Fruit fly (Drosophila melanogaster) whole organism: ENCODE results near the gene Fic.

Source experiments
- CG8478 ChIP-seq: fragments of >200 bp; optimal IDR thresholded peaks from 2 replicates; lab custom pipeline; 2018; ENCODE audit warnings: inconsistent platforms
- Dll ChIP-seq: fragments of >200 bp; optimal IDR thresholded peaks from 2 replicates; lab custom pipeline; 2017
- EcR ChIP-seq, 2 experiments: fragments of >200 bp; optimal IDR thresholded peaks; 2 replicates each; lab custom pipeline; 2017; ENCODE audit warnings: missing biosample characterization in 2 of 2, missing genetic modification characterization in 2 of 2, missing genetic modification reagents in 2 of 2
- pan ChIP-seq: fragments of >200 bp; optimal IDR thresholded peaks from 2 replicates; lab custom pipeline; 2017
- psq ChIP-seq: fragments of >200 bp; optimal IDR thresholded peaks from 2 replicates; lab custom pipeline; 2017
- usp ChIP-seq: fragments of >200 bp; optimal IDR thresholded peaks from 2 replicates; lab custom pipeline; 2017; ENCODE audit warnings: missing biosample characterization, missing genetic modification characterization, mixed read lengths

The Fic gene

DNA sequence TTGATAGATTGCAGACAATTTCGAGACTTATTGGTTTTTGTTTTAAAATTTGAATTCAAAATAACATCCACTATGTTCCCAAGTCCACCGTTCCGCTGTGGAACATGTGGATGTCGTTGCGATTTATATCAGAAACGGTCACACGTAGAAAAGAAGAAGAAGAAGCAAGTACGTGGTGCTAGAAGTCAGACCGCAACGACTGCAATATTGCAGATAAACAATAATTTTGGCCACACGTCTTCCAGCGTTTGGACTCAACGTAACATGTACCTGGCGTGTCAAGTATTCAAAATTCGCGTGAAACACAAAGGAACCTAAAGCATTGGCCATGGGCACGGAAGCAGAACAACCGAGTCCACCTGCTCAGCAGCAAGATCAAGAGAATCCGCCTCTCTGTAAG lies at the start of gene Fic:
Gene Fic (plus strand): TSS at position 139 of the 400 bp plus-strand sequence.
- TF ChIP-seq Dll (no peak), psq (lab: Kevin White, UChicago) (no peak), pan (lab: Kevin White, UChicago) (no peak), EcR (GFP tag; optimal IDR thresholded peaks at IDR 0.05; lab: Kevin White, UChicago) (no peak), CG8478 (lab: Kevin White, UChicago) (no peak), usp (no peak)

DNA sequence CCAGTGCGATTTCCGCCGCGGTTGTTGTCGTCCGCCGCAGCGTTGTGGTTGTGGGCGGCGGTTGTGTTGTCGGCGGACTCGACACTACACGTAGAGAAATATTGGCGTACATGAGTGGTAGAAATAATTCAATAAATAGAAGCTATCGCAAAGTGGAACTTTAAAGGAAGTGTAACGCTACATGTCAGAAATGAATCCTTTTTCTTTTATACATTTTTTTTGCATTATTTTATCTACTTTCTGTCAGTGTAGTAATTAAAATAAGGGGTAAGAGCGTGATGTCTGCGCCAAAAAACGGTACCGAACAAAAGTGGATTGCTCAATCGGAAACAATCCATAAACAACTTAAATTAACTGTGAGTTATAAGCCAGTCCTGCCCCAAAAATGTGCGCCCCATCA lies 44.9 kb upstream of the Fic start:
- TF ChIP-seq psq (lab: Kevin White, UChicago) (no peak), CG8478 (lab: Kevin White, UChicago) (no peak), EcR (GFP tag; optimal IDR thresholded peaks at IDR 0.05; lab: Kevin White, UChicago) (no peak), usp (no peak)

DNA sequence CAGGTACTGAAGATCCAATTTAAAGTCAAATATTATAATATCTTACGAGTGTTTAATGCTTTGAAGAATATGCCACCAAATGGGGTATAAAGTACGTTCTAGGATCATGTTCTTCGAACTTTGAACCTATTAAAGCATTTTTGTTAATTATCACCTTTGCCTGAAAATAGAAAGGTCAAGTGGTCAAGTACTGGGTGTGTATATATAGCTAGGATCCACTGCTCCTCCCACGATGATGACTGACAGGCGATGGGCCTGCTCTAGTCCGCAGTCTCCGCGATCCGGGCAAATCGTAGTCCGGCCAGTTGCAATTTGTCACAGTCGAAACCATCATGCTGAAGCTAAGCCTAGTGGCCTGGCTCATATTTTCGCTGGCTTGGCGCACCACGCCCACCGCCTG lies 43.2 kb upstream of the Fic start, which contains the start of gene Nepl5:
Gene Nepl5 (plus strand): TSS at position 301 of the 400 bp plus-strand sequence.
- TF ChIP-seq usp = no peak

DNA sequence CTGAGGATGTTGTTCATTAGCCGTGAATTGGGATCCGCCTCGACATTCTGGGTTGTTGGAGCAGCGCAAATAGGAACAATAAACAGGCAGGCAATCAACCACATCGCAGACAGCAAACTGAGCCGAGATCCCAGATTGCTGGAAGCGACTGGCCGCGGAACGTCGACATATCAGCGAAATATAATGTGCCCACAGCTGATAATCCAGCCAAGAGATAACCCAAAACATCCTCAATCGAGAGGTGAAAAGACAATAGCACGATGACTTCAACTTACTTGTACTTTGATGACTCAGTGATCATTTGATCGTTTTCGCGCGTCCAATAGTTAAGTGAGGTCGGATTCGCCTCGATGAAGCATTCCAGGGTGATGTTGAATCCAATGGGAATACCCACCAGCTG lies 38.7 kb upstream of the Fic start, which contains the start of gene Nepl6:
Gene Nepl6 (minus strand): TSS at position 104 of the 400 bp plus-strand sequence.
- TF ChIP-seq Dll (no peak), CG8478 (lab: Kevin White, UChicago) (no peak), EcR (GFP tag; optimal IDR thresholded peaks at IDR 0.05; lab: Kevin White, UChicago) (no peak), usp (no peak), pan (lab: Kevin White, UChicago) (no peak), psq (lab: Kevin White, UChicago) (no peak)

DNA sequence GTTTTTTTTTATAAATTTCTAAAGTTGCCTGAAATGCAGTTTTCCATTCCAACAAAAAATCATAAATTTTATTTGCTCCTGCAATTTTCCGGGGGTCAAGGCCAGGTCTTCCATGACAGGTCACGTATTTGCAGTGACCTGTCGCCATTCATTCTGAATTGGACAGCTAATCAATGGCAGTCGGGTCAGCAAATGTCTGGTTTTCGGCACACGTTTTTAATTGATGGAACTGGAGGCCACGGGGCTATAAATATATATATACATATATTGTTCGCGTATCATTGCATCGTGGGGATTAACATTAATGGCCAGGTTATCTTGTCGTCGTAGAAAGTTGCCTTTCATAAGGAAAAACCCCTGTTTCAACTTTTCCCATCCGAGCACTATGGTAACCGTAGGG lies 37.1 kb upstream of the Fic start:
- TF ChIP-seq EcR (GFP tag; optimal IDR thresholded peaks at IDR 0.05; lab: Kevin White, UChicago) (no peak), usp (no peak), psq (lab: Kevin White, UChicago) (no peak), CG8478 (lab: Kevin White, UChicago) (no peak), pan (lab: Kevin White, UChicago) (no peak), Dll (no peak)

DNA sequence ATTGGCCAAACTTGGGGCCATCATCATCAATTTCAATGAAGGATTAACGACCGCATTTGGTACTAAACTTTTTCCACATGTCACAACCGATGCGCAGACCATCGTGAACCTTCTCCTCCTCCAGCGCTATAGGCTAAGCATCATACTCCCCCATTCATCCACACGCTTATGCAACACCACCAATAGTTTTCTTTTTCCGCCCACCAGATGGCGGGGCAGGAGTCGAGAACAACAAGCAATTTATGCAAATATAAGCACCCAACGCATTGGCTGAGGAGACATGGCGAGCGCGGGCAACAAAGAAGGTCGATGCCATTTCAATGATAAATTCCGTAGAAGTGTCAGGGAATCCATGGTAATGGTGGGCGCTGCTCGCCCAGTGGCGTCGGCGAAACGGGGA lies 32.7 kb upstream of the Fic start:
- TF ChIP-seq usp (no peak), EcR (GFP tag; optimal IDR thresholded peaks at IDR 0.05; lab: Kevin White, UChicago) (no peak), pan (lab: Kevin White, UChicago) (no peak), Dll (no peak), psq (lab: Kevin White, UChicago) (no peak), CG8478 (lab: Kevin White, UChicago) (no peak)

DNA sequence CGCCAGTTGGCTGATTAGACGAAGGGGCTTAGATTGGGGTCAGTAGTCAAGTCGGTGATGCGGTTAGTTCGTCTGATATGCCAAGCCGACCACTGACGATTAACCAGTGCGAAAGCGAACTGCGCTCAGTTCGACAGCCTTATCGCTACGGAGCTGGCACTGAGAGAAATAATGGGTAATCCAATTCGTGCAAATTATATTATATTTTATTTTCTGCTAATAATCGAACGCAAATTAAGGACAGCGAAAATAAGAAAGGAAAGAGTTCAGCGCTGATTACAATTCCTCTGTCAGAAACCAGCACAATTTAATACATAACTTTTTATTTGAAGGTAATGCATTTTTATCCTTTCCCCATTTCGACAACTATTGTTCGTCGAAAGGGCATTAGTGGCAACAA lies 27.0 kb upstream of the Fic start, which contains the start of gene CG42369:
Gene CG42369 (minus strand): TSS at position 101 of the 400 bp plus-strand sequence.
- TF ChIP-seq EcR (GFP tag; optimal IDR thresholded peaks at IDR 0.05; lab: Kevin White, UChicago) (no peak), Dll (no peak), pan (lab: Kevin White, UChicago) (no peak), usp (no peak), CG8478 (lab: Kevin White, UChicago) (no peak), psq (lab: Kevin White, UChicago) (no peak)

DNA sequence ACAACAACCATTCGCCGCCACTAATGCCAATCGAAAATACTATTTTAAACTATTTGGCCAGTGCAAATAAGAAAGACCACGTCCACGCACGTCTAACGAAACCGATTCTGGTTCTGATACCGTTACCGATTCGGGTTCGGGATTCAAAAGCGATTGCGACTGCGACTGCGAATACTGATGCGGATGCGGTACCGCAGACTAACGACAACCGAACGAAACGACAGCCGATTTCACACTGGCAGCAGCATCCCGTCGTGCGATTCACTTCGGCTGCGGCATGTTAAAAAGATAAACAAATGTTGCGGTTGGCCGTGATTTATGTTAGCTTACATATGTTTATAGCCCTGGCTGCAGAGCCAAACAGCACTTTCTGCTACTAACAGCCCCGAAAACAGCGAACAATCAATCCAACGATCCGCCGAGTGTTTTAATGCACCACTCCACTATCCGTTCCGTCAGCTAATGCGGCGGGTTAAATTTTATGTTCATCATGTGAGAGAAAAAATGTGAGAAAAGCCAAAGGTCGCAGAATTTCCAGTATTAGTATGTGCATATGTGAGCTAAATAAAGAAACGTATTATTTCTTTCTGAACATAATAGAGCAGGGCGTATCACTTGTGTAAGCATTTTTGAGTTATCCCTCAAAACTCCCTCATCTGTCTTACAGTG lies 12.9 kb upstream of the Fic start, which contains the start of gene DIP-epsilon:
Gene DIP-epsilon (minus strand): TSS at position 238 of the 669 bp plus-strand sequence.
- no peak for TF ChIP-seq psq (lab: Kevin White, UChicago)
- no peak for TF ChIP-seq CG8478 (lab: Kevin White, UChicago)

DNA sequence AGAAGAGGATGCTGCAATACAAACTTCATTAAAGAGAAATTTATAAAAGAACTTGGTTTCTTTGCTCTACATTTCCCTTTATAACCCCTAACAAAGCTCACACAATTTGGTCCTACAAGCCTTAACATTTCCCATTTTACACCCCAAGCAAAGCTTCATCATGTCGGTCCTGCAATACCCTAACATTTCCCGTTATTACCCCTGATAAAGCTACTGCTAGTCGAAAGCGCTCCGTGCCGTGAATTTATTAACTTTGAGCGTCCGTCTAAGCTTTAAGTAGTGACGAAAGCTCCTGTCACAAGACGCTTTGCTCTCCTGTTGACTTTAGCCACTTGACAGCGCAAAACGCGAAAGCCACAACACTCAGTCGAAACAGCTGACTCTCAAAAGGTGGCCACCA lies 12.2 kb upstream of the Fic start, which contains the start of gene CG13982:
Gene CG13982 (plus strand): TSS at position 363 of the 400 bp plus-strand sequence.
- TF ChIP-seq EcR (GFP tag; optimal IDR thresholded peaks at IDR 0.05; lab: Kevin White, UChicago) (no peak), Dll (no peak), usp (no peak), pan (lab: Kevin White, UChicago) (no peak), CG8478 (lab: Kevin White, UChicago) (no peak), psq (lab: Kevin White, UChicago) (no peak)

DNA sequence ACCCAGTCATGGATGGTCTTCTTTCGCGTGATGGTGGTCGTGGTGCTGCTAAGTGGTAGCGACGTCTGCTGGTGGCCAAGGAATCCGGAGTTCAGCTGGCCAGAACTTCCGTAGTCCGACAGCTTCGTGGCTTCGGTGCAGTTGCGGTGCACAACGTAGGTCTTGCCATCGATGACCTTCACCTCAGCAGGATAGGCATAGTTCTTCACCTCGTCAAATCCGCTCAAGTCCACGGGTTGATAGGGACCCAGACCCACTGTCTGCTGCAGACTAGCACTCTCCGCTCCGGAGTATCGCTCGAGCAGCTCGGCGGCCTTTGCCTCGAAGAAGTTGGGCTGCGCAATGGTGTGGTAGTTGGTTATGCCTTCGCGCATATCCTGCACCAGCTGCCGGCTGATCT lies 2.6 kb upstream of the Fic start:
- TF ChIP-seq EcR (GFP tag; optimal IDR thresholded peaks at IDR 0.05; lab: Kevin White, UChicago) = no peak
- no peak for TF ChIP-seq psq (lab: Kevin White, UChicago)
- no peak for TF ChIP-seq Dll
- TF ChIP-seq CG8478 (lab: Kevin White, UChicago) = no peak
- TF ChIP-seq usp = no peak
- no peak for TF ChIP-seq pan (lab: Kevin White, UChicago)

DNA sequence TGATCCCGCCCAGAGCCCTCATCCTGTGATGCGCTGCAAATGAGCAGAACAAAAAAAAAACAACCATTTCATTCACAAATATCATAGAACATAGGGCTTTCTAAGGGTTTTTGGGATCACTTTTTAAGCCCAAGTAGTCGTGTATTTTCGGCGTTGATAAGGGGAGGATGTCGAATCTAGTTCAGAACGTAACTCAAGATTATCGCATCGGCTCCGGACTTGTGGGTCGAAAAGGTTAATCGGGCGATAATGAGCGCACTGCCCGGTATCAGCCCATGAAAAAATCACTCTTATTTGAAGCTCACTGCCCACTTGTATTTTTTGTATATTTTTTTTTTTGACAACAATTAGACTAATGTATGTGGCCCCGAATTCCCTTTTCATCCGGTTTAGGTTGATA lies 1.6 kb upstream of the Fic start:
- no peak for TF ChIP-seq pan (lab: Kevin White, UChicago)
- TF ChIP-seq Dll = no peak
- no peak for TF ChIP-seq CG8478 (lab: Kevin White, UChicago)
- no peak for TF ChIP-seq psq (lab: Kevin White, UChicago)
- TF ChIP-seq EcR (GFP tag; optimal IDR thresholded peaks at IDR 0.05; lab: Kevin White, UChicago) = no peak
- TF ChIP-seq usp = no peak

DNA sequence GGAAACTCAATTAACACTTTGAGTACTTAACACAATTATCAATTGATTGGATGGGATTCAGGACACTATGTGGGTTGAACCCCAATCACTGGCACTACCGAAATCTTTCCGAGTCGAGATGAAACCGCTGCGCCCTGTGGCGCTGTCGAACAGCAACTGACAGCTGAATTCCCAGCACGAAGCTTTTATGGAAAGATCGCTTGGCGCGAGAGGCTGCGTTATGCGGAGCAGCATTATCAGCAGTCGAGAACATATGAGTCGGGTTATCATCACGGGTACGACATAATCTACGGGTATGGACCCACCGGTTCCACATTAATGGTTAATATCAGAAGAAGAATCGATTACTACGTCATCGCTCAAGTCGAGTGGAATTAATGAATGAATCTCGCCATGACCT lies 988 bp upstream of the Fic start, which contains the start of gene Tig:
Gene Tig (minus strand): TSS at position 163 of the 400 bp plus-strand sequence.
- TF ChIP-seq pan (lab: Kevin White, UChicago) (no peak), Dll (no peak), psq (lab: Kevin White, UChicago) (no peak), CG8478 (lab: Kevin White, UChicago) (no peak), EcR (GFP tag; optimal IDR thresholded peaks at IDR 0.05; lab: Kevin White, UChicago) (no peak), usp (no peak)

DNA sequence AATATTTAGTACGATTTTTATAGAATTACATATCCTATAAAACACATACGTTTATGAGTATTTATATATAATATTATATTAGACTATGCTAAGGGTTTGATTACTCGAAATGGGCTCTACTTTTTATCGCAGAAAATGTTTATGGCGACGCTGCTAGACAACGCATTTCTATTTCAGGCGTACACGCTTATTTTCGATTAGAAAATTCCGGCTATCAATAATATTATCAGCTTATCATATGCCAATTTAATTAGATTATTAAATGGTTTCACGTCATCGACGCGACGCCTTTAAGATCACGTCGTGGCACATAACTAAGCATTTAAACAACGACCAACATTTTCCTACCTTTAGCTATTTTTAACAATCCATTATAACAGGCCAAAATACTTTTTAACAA lies 2.2 kb downstream of the Fic start:
- TF ChIP-seq CG8478 (lab: Kevin White, UChicago) (no peak), pan (lab: Kevin White, UChicago) (no peak), psq (lab: Kevin White, UChicago) (no peak)
